Fruit fly (Drosophila melanogaster): Measurements from ENCODE around the gene Sxl.
A peak's percentile ranks its signal among the peaks of the same experiment; 100 is the strongest.

Sxl gene

DNA sequence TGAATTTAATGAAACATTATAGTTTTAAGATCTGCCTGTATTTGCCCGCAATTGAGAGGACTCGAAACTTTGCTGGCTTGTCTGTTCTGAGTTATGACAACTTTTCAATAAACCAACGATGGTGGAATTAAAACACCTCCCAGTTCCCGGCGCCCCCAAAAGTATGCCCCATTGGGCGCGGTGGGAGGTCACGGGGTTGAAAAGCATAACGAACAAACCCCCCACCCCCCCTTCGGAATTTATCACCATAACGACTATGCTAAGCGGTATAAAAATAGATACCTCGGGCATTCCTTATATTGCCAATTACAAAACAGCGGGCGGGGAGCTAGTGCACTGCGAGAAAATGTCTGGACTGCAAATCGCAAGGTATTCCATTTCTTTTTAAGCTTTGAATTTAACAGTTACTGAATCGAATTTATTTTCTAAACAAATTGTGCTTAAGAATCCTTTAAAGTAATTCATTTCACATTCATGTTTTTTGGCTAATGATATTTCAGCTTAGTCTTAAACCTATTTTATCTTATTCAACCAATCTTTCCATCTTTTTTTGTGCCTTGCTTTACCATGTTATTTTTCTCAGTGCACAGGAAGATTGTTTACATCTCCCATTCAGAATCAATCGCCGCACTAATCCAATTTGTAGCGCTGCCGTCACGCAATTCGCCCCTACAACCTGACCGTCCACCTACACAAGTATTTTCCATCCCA lies 3.6 kb upstream of the Sxl start (continued):
- TF ChIP-seq CG14965 (GFP tag; optimal IDR thresholded peaks at IDR 0.05; ENCODE audit: borderline replicate concordance) (no peak), CG15514 (GFP tag; optimal IDR thresholded peaks at IDR 0.05) (peak; percentile 46), Lpt (GFP tag; optimal IDR thresholded peaks at IDR 0.05) (no peak), NfI (GFP tag; optimal IDR thresholded peaks at IDR 0.05) (peak; percentile 85), CG17829 (tag; optimal IDR thresholded peaks at IDR 0.05) (peak; percentile 82), vnd (GFP tag; IDR thresholded peaks at IDR 0.05; ENCODE audit: partially characterized antibody) (no peak), CG10209 (GFP tag; optimal IDR thresholded peaks at IDR 0.05) (peak; percentile 82), CG3726 (GFP tag; IDR thresholded peaks at IDR 0.05) (0 out of 3 replicates have a peak, but pooled peaks have one; percentile 70), zf30C (GFP tag; optimal IDR thresholded peaks at IDR 0.05) (peak; percentile 85), her (GFP tag; optimal IDR thresholded peaks at IDR 0.05) (no peak), ab (GFP tag; optimal IDR thresholded peaks at IDR 0.05) (peak; percentile 56), slbo (GFP tag; IDR thresholded peaks at IDR 0.05) (peak; percentile 87), salm (tag; optimal IDR thresholded peaks at IDR 0.05) (peak; percentile 81), croc (GFP tag; conservative IDR thresholded peaks at IDR 0.05) (peak; percentile 69), CG10267 (tag; optimal IDR thresholded peaks at IDR 0.05) (peak; percentile 76), pros (GFP tag; optimal IDR thresholded peaks at IDR 0.05) (peak; percentile 36), HLH3B (GFP tag; IDR thresholded peaks at IDR 0.05) (peak; percentile 74), sima (GFP tag; optimal IDR thresholded peaks at IDR 0.05) (no peak), disco-r (GFP tag; optimal IDR thresholded peaks at IDR 0.05) (peak; percentile 90), kay (GFP tag; optimal IDR thresholded peaks at IDR 0.05) (no peak), chif (GFP tag; optimal IDR thresholded peaks at IDR 0.05) (peak; percentile 84 to 85), CG14710 (tag; optimal IDR thresholded peaks at IDR 0.05) (peak; percentile 72), lmd (GFP tag; IDR thresholded peaks at IDR 0.05) (peak; percentile 85), trem (tag; optimal IDR thresholded peaks at IDR 0.05) (peak; percentile 64), CG1602 (GFP tag; optimal IDR thresholded peaks at IDR 0.05) (peak; percentile 86), hbn (GFP tag; IDR thresholded peaks at IDR 0.05; ENCODE audit: partially characterized antibody) (no peak), CG8765 (GFP tag; IDR thresholded peaks at IDR 0.05) (peak; percentile 22; the same call in 1 of the 2 replicates), CG7928 (GFP tag; optimal IDR thresholded peaks at IDR 0.05) (no peak), zen (tag; optimal IDR thresholded peaks at IDR 0.05) (peak; percentile 54), B-H1 (GFP tag; IDR thresholded peaks at IDR 0.05) (peak; percentile 57; the same call in 2 of the 3 replicates), CG12104 (GFP tag; optimal IDR thresholded peaks at IDR 0.05) (peak; percentile 71), Myb (GFP tag; optimal IDR thresholded peaks at IDR 0.05) (peak; percentile 62), Xbp1 (GFP tag; optimal IDR thresholded peaks at IDR 0.05) (peak; percentile 89), CG11723 (GFP tag; optimal IDR thresholded peaks at IDR 0.05) (peak; percentile 78), Awh (GFP tag; IDR thresholded peaks at IDR 0.05) (peak; percentile 69; the same call in 1 of the 2 replicates), CG32767 (GFP tag; IDR thresholded peaks at IDR 0.05) (peak; percentile 86), CG2199 (GFP tag; IDR thresholded peaks at IDR 0.05) (no peak), CG12236 (GFP tag; optimal IDR thresholded peaks at IDR 0.05) (peak; percentile 81), BEAF-32 (GFP tag; optimal IDR thresholded peaks at IDR 0.05) (no peak), CG33213 (GFP tag; optimal IDR thresholded peaks at IDR 0.05) (peak; percentile 12), pb (GFP tag; optimal IDR thresholded peaks at IDR 0.05) (peak; percentile 76), CG3995 (GFP tag; optimal IDR thresholded peaks at IDR 0.05) (no peak), CG4707 (GFP tag; optimal IDR thresholded peaks at IDR 0.05) (no peak), p53 (GFP tag; optimal IDR thresholded peaks at IDR 0.05) (no peak), Spps (tag; optimal IDR thresholded peaks at IDR 0.05) (peak; percentile 64), Sox100B (GFP tag; optimal IDR thresholded peaks at IDR 0.05) (peak; percentile 85), CG1832 (GFP tag; optimal IDR thresholded peaks at IDR 0.05) (no peak), CG10147 (GFP tag; optimal IDR thresholded peaks at IDR 0.05) (peak; percentile 84), CHES-1-like (GFP tag; optimal IDR thresholded peaks at IDR 0.05) (peak; percentile 93)
